Worm (Caenorhabditis elegans): ENCODE measurements around the gene rps-21.

The rps-21 gene

ce11 chrIII:7184022-7184421, 5.4 kb downstream of the rps-21 start, which contains the start of gene yju-2 (continued):
- TF ChIP-seq ceh-82 (tag; optimal IDR thresholded peaks at IDR 0.05) (peak in 2 of 3 experiments; percentile 28 to 75), isw-1 (GFP tag; IDR thresholded peaks at IDR 0.05) (peak; percentile 49), nhr-20 (tag; optimal IDR thresholded peaks at IDR 0.05) (peak; percentile 40), lin-35 (GFP tag; optimal IDR thresholded peaks at IDR 0.05) (peak; percentile 53 to 86), ets-5 (GFP tag; IDR thresholded peaks at IDR 0.05) (no peak), blmp-1 (tag; optimal IDR thresholded peaks at IDR 0.05) (peak; percentile 63), ceh-88 (GFP tag; IDR thresholded peaks at IDR 0.05) (peak; percentile 9; the same call in 1 of the 2 replicates), dpl-1 (GFP tag; optimal IDR thresholded peaks at IDR 0.05) (peak; percentile 51 to 72 (median 70)), swsn-7 (tag; optimal IDR thresholded peaks at IDR 0.05) (peak; percentile 27), lin-15B (tag; optimal IDR thresholded peaks at IDR 0.05) (peak; percentile 82), nhr-77 (tag; optimal IDR thresholded peaks at IDR 0.05) (peak; percentile 21), fkh-8 (tag; optimal IDR thresholded peaks at IDR 0.05) (peak; percentile 33), ceh-63 (GFP tag; optimal IDR thresholded peaks at IDR 0.05) (no peak), sup-37 (GFP tag; optimal IDR thresholded peaks at IDR 0.05) (no peak), ceh-8 (GFP tag; optimal IDR thresholded peaks at IDR 0.05) (no peak), rnt-1 (tag; optimal IDR thresholded peaks at IDR 0.05) (peak; percentile 65), egl-27 (tag; optimal IDR thresholded peaks at IDR 0.05) (peak in 1 of 2 experiments; percentile 57), snu-23 (GFP tag; optimal IDR thresholded peaks at IDR 0.05) (peak; percentile 72), nhr-237 (tag; optimal IDR thresholded peaks at IDR 0.05) (peak; percentile 51), efl-1 (optimal IDR thresholded peaks at IDR 0.05) (peak; percentile 74 to 83), efl-1 (GFP tag; optimal IDR thresholded peaks at IDR 0.05 in 1 of 2) (peak; percentile 63 to 95), hlh-17 (GFP tag; optimal IDR thresholded peaks at IDR 0.05; ENCODE audit: borderline replicate concordance) (no peak), nhr-11 (tag; optimal IDR thresholded peaks at IDR 0.05) (no peak), dsc-1 (tag; optimal IDR thresholded peaks at IDR 0.05) (no peak), elt-3 (tag; optimal IDR thresholded peaks at IDR 0.05) (peak in 1 of 6 experiments; percentile 47), xbp-1 (tag; optimal IDR thresholded peaks at IDR 0.05) (peak; percentile 54), F16B12.6 (tag; optimal IDR thresholded peaks at IDR 0.05) (peak; percentile 45)

ce11 chrIII:7181822-7182221, 7.6 kb downstream of the rps-21 start, which contains the start of gene epg-4:
TSS of gene epg-4 (plus strand) at chrIII:7182167.
- TF ChIP-seq tbx-2 (tag; optimal IDR thresholded peaks at IDR 0.05): no peak
- TF ChIP-seq mab-9 (GFP tag; IDR thresholded peaks at IDR 0.05): no peak
- no peak for TF ChIP-seq ztf-11 (tag; optimal IDR thresholded peaks at IDR 0.05)
- TF ChIP-seq unc-98 (GFP tag; IDR thresholded peaks at IDR 0.05): no peak
- TF ChIP-seq nhr-11 (tag; optimal IDR thresholded peaks at IDR 0.05): no peak
- TF ChIP-seq swsn-7 (tag; optimal IDR thresholded peaks at IDR 0.05): no peak
- no peak for TF ChIP-seq ama-1 (optimal IDR thresholded peaks at IDR 0.05)
- peak; percentile 41 for TF ChIP-seq nhr-71 (tag; optimal IDR thresholded peaks at IDR 0.05)
- no peak for TF ChIP-seq xbp-1 (tag; optimal IDR thresholded peaks at IDR 0.05)
- TF ChIP-seq C04F5.9 (tag; optimal IDR thresholded peaks at IDR 0.05): no peak
- no peak for TF ChIP-seq unc-62 (GFP tag; optimal IDR thresholded peaks at IDR 0.05)
- TF ChIP-seq fkh-10 (GFP tag; optimal IDR thresholded peaks at IDR 0.05): no peak
- TF ChIP-seq C16A3.4 (tag; optimal IDR thresholded peaks at IDR 0.05): peak; percentile 50
- TF ChIP-seq ceh-82 (tag; optimal IDR thresholded peaks at IDR 0.05): peak in 1 of 3 experiments; percentile 11
- no peak for TF ChIP-seq nhr-19 (GFP tag; conservative IDR thresholded peaks at IDR 0.05)
- TF ChIP-seq zag-1 (tag; optimal IDR thresholded peaks at IDR 0.05): no peak
- TF ChIP-seq snu-23 (GFP tag; optimal IDR thresholded peaks at IDR 0.05): peak; percentile 36
- TF ChIP-seq lir-3 (tag; optimal IDR thresholded peaks at IDR 0.05; ENCODE audit: poor library complexity): no peak
- TF ChIP-seq Y116A8C.19 (tag; optimal IDR thresholded peaks at IDR 0.05; ENCODE audit: borderline replicate concordance): no peak
- TF ChIP-seq sptf-1 (tag; optimal IDR thresholded peaks at IDR 0.05): no peak
- peak; percentile 33 for TF ChIP-seq blmp-1 (tag; optimal IDR thresholded peaks at IDR 0.05)
- peak; percentile 42 to 79 for TF ChIP-seq lin-35 (GFP tag; optimal IDR thresholded peaks at IDR 0.05)
- no peak for TF ChIP-seq hlh-4 (tag; optimal IDR thresholded peaks at IDR 0.05)
- no peak for TF ChIP-seq pqm-1 (tag; optimal IDR thresholded peaks at IDR 0.05)
- TF ChIP-seq ceh-90 (tag; optimal IDR thresholded peaks at IDR 0.05): no peak
- no peak for TF ChIP-seq dsc-1 (tag; optimal IDR thresholded peaks at IDR 0.05)
- TF ChIP-seq rnt-1 (tag; optimal IDR thresholded peaks at IDR 0.05): no peak
- no peak for TF ChIP-seq ceh-8 (GFP tag; optimal IDR thresholded peaks at IDR 0.05)
- no peak for TF ChIP-seq nhr-12 (tag; optimal IDR thresholded peaks at IDR 0.05)
- peak; percentile 15 for TF ChIP-seq nhr-20 (tag; optimal IDR thresholded peaks at IDR 0.05)
- TF ChIP-seq hpl-2 (GFP tag; optimal IDR thresholded peaks at IDR 0.05): no peak
- TF ChIP-seq lin-13 (GFP tag; optimal IDR thresholded peaks at IDR 0.05): no peak
- TF ChIP-seq lin-15B (tag; optimal IDR thresholded peaks at IDR 0.05): no peak
- no peak for TF ChIP-seq sup-37 (GFP tag; optimal IDR thresholded peaks at IDR 0.05)
- TF ChIP-seq isw-1 (GFP tag; IDR thresholded peaks at IDR 0.05): no peak; the same call in 1 of the 2 replicates
- TF ChIP-seq pax-3 (tag; optimal IDR thresholded peaks at IDR 0.05): no peak
- peak in 1 of 2 experiments; percentile 22 for TF ChIP-seq mdl-1 (tag; optimal IDR thresholded peaks at IDR 0.05)
